Fruit fly (Drosophila melanogaster) whole organism, embryonic: ENCODE measurements around the gene pps.

Source experiments
- Atf3 ChIP-seq: fragments of 200-800 bp; sonication (Bioruptor generic); optimal IDR thresholded peaks from 3 replicates; lab custom pipeline; 2016; ENCODE audit warnings: missing biosample characterization, missing genetic modification characterization
- Awh ChIP-seq: fragments of 200-800 bp; sonication (Bioruptor generic); IDR thresholded peaks from 2 replicates; pipeline ENCODE4, ENCODE4 v1.3.6; 2022; ENCODE audit warnings: missing biosample characterization, missing genetic modification characterization
- B-H2 ChIP-seq: fragments of 200-800 bp; sonication (Bioruptor generic); optimal IDR thresholded peaks from 2 replicates; lab custom pipeline; 2018; ENCODE audit warnings: missing biosample characterization, mild to moderate bottlenecking, missing genetic modification characterization
- CG1024 ChIP-seq: fragments of 200-800 bp; sonication (Bioruptor generic); IDR thresholded peaks from 2 replicates; pipeline ENCODE4 v1.3.6; 2022; ENCODE audit warnings: missing biosample characterization, missing genetic modification characterization
- CG10274 ChIP-seq: fragments of 200-800 bp; sonication (Bioruptor generic); optimal IDR thresholded peaks from 3 replicates; lab custom pipeline; 2017; ENCODE audit warnings: missing biosample characterization, mild to moderate bottlenecking, missing genetic modification characterization
- CG10565 ChIP-seq: fragments of 200-800 bp; sonication (Bioruptor generic); optimal IDR thresholded peaks from 3 replicates; lab custom pipeline; 2016; ENCODE audit warnings: missing biosample characterization, mild to moderate bottlenecking, missing genetic modification characterization
- CG12155 ChIP-seq: fragments of 200-800 bp; sonication (Bioruptor generic); optimal IDR thresholded peaks from 3 replicates; lab custom pipeline; 2016; ENCODE audit warnings: missing biosample characterization, missing genetic modification characterization
- CG12659 ChIP-seq: fragments of 200-800 bp; sonication (Bioruptor generic); optimal IDR thresholded peaks from 3 replicates; lab custom pipeline; 2017; ENCODE audit warnings: mild to moderate bottlenecking, missing biosample characterization, missing genetic modification reagents, missing genetic modification characterization
- CG12942 ChIP-seq: fragments of 200-800 bp; sonication (Bioruptor generic); optimal IDR thresholded peaks from 3 replicates; lab custom pipeline; 2016; ENCODE audit warnings: missing biosample characterization, missing genetic modification characterization
- CG13296 ChIP-seq: fragments of 200-800 bp; sonication (Bioruptor generic); optimal IDR thresholded peaks from 3 replicates; lab custom pipeline; 2018; ENCODE audit warnings: missing biosample characterization, mild to moderate bottlenecking, missing genetic modification characterization
- CG16779 ChIP-seq: fragments of 200-800 bp; sonication (Bioruptor generic); IDR thresholded peaks from 2 replicates; pipeline ENCODE4 v1.3.6; 2022; ENCODE audit warnings: missing biosample characterization, missing genetic modification characterization
- CG16815 ChIP-seq: fragments of 200-800 bp; sonication (Bioruptor generic); optimal IDR thresholded peaks from 3 replicates; lab custom pipeline; 2017; ENCODE audit warnings: missing biosample characterization, mild to moderate bottlenecking, missing genetic modification characterization
- CG17359 ChIP-seq: fragments of 200-800 bp; sonication (Bioruptor generic); optimal IDR thresholded peaks from 3 replicates; lab custom pipeline; 2018; ENCODE audit warnings: missing biosample characterization, mild to moderate bottlenecking, missing genetic modification characterization, moderate library complexity
- CG1792 ChIP-seq: fragments of 200-800 bp; sonication (Bioruptor generic); optimal IDR thresholded peaks from 2 replicates; lab custom pipeline; 2016; ENCODE audit warnings: missing biosample characterization, missing genetic modification characterization
- CG5245 ChIP-seq: fragments of 200-800 bp; sonication (Bioruptor generic); optimal IDR thresholded peaks from 3 replicates; lab custom pipeline; 2016; ENCODE audit warnings: missing biosample characterization, missing genetic modification characterization
- CG8478 ChIP-seq: fragments of >200 bp; optimal IDR thresholded peaks from 2 replicates; lab custom pipeline; 2018
- CG8765 ChIP-seq: fragments of 200-800 bp; sonication (Bioruptor generic); IDR thresholded peaks from 2 replicates; pipeline ENCODE4 v1.3.6; 2022; ENCODE audit warnings: missing biosample characterization, missing genetic modification characterization
- CG9797 ChIP-seq: fragments of 200-800 bp; sonication (Bioruptor generic); optimal IDR thresholded peaks from 3 replicates; lab custom pipeline; 2018; ENCODE audit warnings: missing biosample characterization, mild to moderate bottlenecking, missing genetic modification characterization
- CG9876 ChIP-seq: fragments of 200-800 bp; sonication (Bioruptor generic); optimal IDR thresholded peaks from 2 replicates; lab custom pipeline; 2016; ENCODE audit warnings: missing biosample characterization, missing genetic modification characterization
- CG9932 ChIP-seq: fragments of 200-800 bp; sonication (Bioruptor generic); IDR thresholded peaks from 2 replicates; pipeline ENCODE4 v1.3.6; 2022; ENCODE audit warnings: missing biosample characterization, missing genetic modification characterization
- D ChIP-seq, 2 experiments: fragments of 200-800 bp in 1 of 2; fragments of >200 bp in 1 of 2; sonication (Bioruptor generic) in 1 of 2; optimal IDR thresholded peaks; 2 replicates in 1 of 2; 3 replicates in 1 of 2; lab custom pipeline; 2017; ENCODE audit warnings: mild to moderate bottlenecking in 1 of 2, missing biosample characterization in 1 of 2, missing genetic modification characterization in 1 of 2, missing genetic modification reagents in 1 of 2
- Dip3 ChIP-seq: fragments of 200-800 bp; sonication (Bioruptor generic); optimal IDR thresholded peaks from 3 replicates; lab custom pipeline; 2016; ENCODE audit warnings: missing biosample characterization, missing genetic modification characterization
- Fer3 ChIP-seq: fragments of 200-800 bp; sonication (Bioruptor generic); optimal IDR thresholded peaks from 2 replicates; lab custom pipeline; 2018; ENCODE audit warnings: missing biosample characterization, mild to moderate bottlenecking, missing genetic modification characterization, moderate library complexity
- H15 ChIP-seq: fragments of 200-800 bp; sonication (Bioruptor generic); IDR thresholded peaks from 3 replicates; pipeline ENCODE4 v1.3.6; 2022; ENCODE audit warnings: missing biosample characterization, missing genetic modification characterization
- Hey ChIP-seq: fragments of 200-800 bp; sonication (Bioruptor generic); optimal IDR thresholded peaks from 3 replicates; lab custom pipeline; 2018; ENCODE audit warnings: missing biosample characterization, mild to moderate bottlenecking, missing genetic modification characterization
- Hr39 ChIP-seq: fragments of >200 bp; optimal IDR thresholded peaks from 2 replicates; lab custom pipeline; 2017
- Hr51 ChIP-seq, 2 experiments: fragments of 200-800 bp; sonication (Bioruptor generic); optimal IDR thresholded peaks; 2 replicates in 1 of 2; 3 replicates in 1 of 2; lab custom pipeline; 2016 to 2018; ENCODE audit warnings: missing biosample characterization in 2 of 2, missing genetic modification characterization in 2 of 2, mild to moderate bottlenecking in 1 of 2, moderate library complexity in 1 of 2
- NK7.1 ChIP-seq: fragments of 200-800 bp; sonication (Bioruptor generic); optimal IDR thresholded peaks from 3 replicates; lab custom pipeline; 2016; ENCODE audit warnings: missing biosample characterization, missing genetic modification characterization
- Ptx1 ChIP-seq: fragments of 200-800 bp; sonication (Bioruptor generic); IDR thresholded peaks from 2 replicates; pipeline ENCODE4 v1.3.6; 2022; ENCODE audit warnings: missing biosample characterization, missing genetic modification characterization
- Taf1 ChIP-seq: fragments of 200-800 bp; sonication (Bioruptor generic); IDR thresholded peaks from 2 replicates; pipeline ENCODE4 v1.3.6; 2022; ENCODE audit warnings: missing biosample characterization, missing genetic modification characterization
- aop ChIP-seq: fragments of 200-800 bp; sonication (Bioruptor generic); IDR thresholded peaks from 2 replicates; pipeline ENCODE4 v1.3.6; 2022; ENCODE audit warnings: missing biosample characterization, missing genetic modification characterization
- ash1 ChIP-seq: fragments of 200-800 bp; sonication (Bioruptor generic); optimal IDR thresholded peaks from 2 replicates; lab custom pipeline; 2018; ENCODE audit warnings: missing biosample characterization, mild to moderate bottlenecking, missing genetic modification characterization
- ato ChIP-seq: fragments of 200-800 bp; sonication (Bioruptor generic); IDR thresholded peaks from 2 replicates; pipeline ENCODE4 v1.3.6; 2022; ENCODE audit warnings: missing biosample characterization, missing genetic modification characterization; ENCODE audit not compliant: partially characterized antibody
- bcd ChIP-seq: fragments of 200-800 bp; sonication (Bioruptor generic); optimal IDR thresholded peaks from 2 replicates; lab custom pipeline; 2017; ENCODE audit warnings: missing biosample characterization, mild to moderate bottlenecking, missing genetic modification characterization
- btn ChIP-seq: fragments of 200-800 bp; sonication (Bioruptor generic); optimal IDR thresholded peaks from 2 replicates; lab custom pipeline; 2016; ENCODE audit warnings: missing biosample characterization, missing genetic modification characterization
- cato ChIP-seq: fragments of 200-800 bp; sonication (Bioruptor generic); optimal IDR thresholded peaks from 2 replicates; lab custom pipeline; 2016; ENCODE audit warnings: missing biosample characterization, missing genetic modification characterization, borderline replicate concordance
- danr ChIP-seq: fragments of 200-800 bp; sonication (Bioruptor generic); IDR thresholded peaks from 2 replicates; pipeline ENCODE4 v1.3.6; 2022; ENCODE audit warnings: missing biosample characterization, missing genetic modification characterization
- dmrt11E ChIP-seq: fragments of 200-800 bp; sonication (Bioruptor generic); optimal IDR thresholded peaks from 3 replicates; lab custom pipeline; 2018; ENCODE audit warnings: missing biosample characterization, mild to moderate bottlenecking, missing genetic modification characterization, moderate library complexity
- ems ChIP-seq: fragments of 200-800 bp; sonication (Bioruptor generic); optimal IDR thresholded peaks from 3 replicates; lab custom pipeline; 2016; ENCODE audit warnings: missing biosample characterization, missing genetic modification characterization
- esg ChIP-seq: fragments of 200-800 bp; sonication (Bioruptor generic); conservative IDR thresholded peaks from 2 replicates; pipeline ENCODE4 v1.3.6; 2022; ENCODE audit warnings: missing biosample characterization, missing genetic modification characterization
- ind ChIP-seq: fragments of 200-800 bp; sonication (Bioruptor generic); optimal IDR thresholded peaks from 3 replicates; lab custom pipeline; 2016; ENCODE audit warnings: missing biosample characterization, missing genetic modification characterization
- kah ChIP-seq: fragments of 200-800 bp; sonication (Bioruptor generic); optimal IDR thresholded peaks from 2 replicates; lab custom pipeline; 2018; ENCODE audit warnings: missing biosample characterization, mild to moderate bottlenecking, missing genetic modification characterization
- maf-S ChIP-seq: fragments of 200-800 bp; sonication (Bioruptor generic); optimal IDR thresholded peaks from 2 replicates; lab custom pipeline; 2016; ENCODE audit warnings: missing biosample characterization, missing genetic modification characterization
- nerfin-2 ChIP-seq: fragments of 200-800 bp; sonication (Bioruptor generic); IDR thresholded peaks from 2 replicates; pipeline ENCODE4 v1.3.6; 2022; ENCODE audit warnings: missing biosample characterization, missing genetic modification characterization; ENCODE audit not compliant: partially characterized antibody
- org-1 ChIP-seq: fragments of 200-800 bp; sonication (Bioruptor generic); optimal IDR thresholded peaks from 2 replicates; lab custom pipeline; 2017; ENCODE audit warnings: missing biosample characterization, missing genetic modification characterization
- pnt ChIP-seq: fragments of 200-800 bp; sonication (Bioruptor generic); optimal IDR thresholded peaks from 3 replicates; lab custom pipeline; 2016; ENCODE audit warnings: missing biosample characterization, missing genetic modification characterization
- repo ChIP-seq: fragments of 200-800 bp; sonication (Bioruptor generic); optimal IDR thresholded peaks from 2 replicates; lab custom pipeline; 2016; ENCODE audit warnings: missing biosample characterization, missing genetic modification characterization
- row ChIP-seq: fragments of 200-800 bp; sonication (Bioruptor generic); IDR thresholded peaks from 3 replicates; pipeline ENCODE4 v1.3.6; 2022; ENCODE audit warnings: missing biosample characterization, missing genetic modification characterization
- sens ChIP-seq: fragments of 200-800 bp; sonication (Bioruptor generic); peaks from one replicate; lab custom pipeline; 2016; ENCODE audit warnings: missing biosample characterization, missing genetic modification characterization
- seq ChIP-seq: fragments of 200-800 bp; sonication (Bioruptor generic); IDR thresholded peaks from 2 replicates; pipeline ENCODE4 v1.3.6; 2022; ENCODE audit warnings: missing biosample characterization, missing genetic modification characterization
- tna ChIP-seq: fragments of 200-800 bp; sonication (Bioruptor generic); IDR thresholded peaks from 2 replicates; pipeline ENCODE4 v1.3.6; 2022; ENCODE audit warnings: missing biosample characterization, missing genetic modification characterization; ENCODE audit not compliant: partially characterized antibody
- usp ChIP-seq: fragments of >200 bp; optimal IDR thresholded peaks from 2 replicates; lab custom pipeline; 2017; ENCODE audit warnings: missing biosample characterization, missing genetic modification characterization

The pps gene

dm6 chr3R:12402935-12403334 lies 10.7 kb upstream of the pps start (continued):
- TF ChIP-seq CG10565 (peak; percentile 98), pnt (GFP tag; lab: Kevin White, UChicago) (peak; percentile 87), sens (peak; percentile 99), H15 (GFP tag; lab: Robert Waterston, UW) (peak; percentile 92), repo (peak; percentile 98), CG1792 (GFP tag; lab: Kevin White, UChicago) (peak; percentile 97), CG9876 (peak; percentile 84), CG10274 (peak; percentile 95), CG16815 (GFP tag; lab: Kevin White, UChicago) (peak; percentile 84), CG8765 (peak; percentile 91), CG9932 (GFP tag; lab: Robert Waterston, UW) (no peak; the same call in 1 of the 2 replicates), usp (GFP tag; lab: Kevin White, UChicago) (no peak), esg (peak; percentile 93), ems (GFP tag; lab: Kevin White, UChicago) (peak; percentile 97), Taf1 (GFP tag; lab: Robert Waterston, UW) (peak; percentile 92), CG16779 (GFP tag; lab: Robert Waterston, UW) (peak; percentile 92), CG12659 (peak; percentile 97), ind (GFP tag; lab: Kevin White, UChicago) (peak; percentile 98), Hey (tag; lab: Kevin White, UChicago) (peak; percentile 86), Ptx1 (GFP tag; lab: Robert Waterston, UW) (peak; percentile 94), CG13296 (GFP tag; lab: Kevin White, UChicago) (peak; percentile 99), CG9797 (GFP tag; lab: Kevin White, UChicago) (peak; percentile 41), CG17359 (peak; percentile 98), CG8478 (lab: Kevin White, UChicago) (no peak), kah (GFP tag; lab: Kevin White, UChicago) (peak; percentile 97), maf-S (peak; percentile 94), Atf3 (GFP tag; lab: Kevin White, UChicago) (peak; percentile 92), D (optimal IDR thresholded peaks at IDR 0.05; lab: Kevin White, UChicago) (no peak), D (GFP tag; optimal IDR thresholded peaks at IDR 0.05; lab: Kevin White, UChicago) (peak; percentile 96), B-H2 (GFP tag; lab: Kevin White, UChicago) (peak; percentile 98), ato (GFP tag; lab: Robert Waterston, UW) (no peak), seq (peak; percentile 97), Hr39 (no peak), bcd (GFP tag; lab: Kevin White, UChicago) (peak; percentile 97), CG5245 (GFP tag; lab: Kevin White, UChicago) (peak; percentile 94), ash1 (GFP tag; lab: Kevin White, UChicago) (peak; percentile 85), Hr51 (GFP tag; optimal IDR thresholded peaks at IDR 0.05; lab: Kevin White, UChicago) (peak; percentile 92 to 99), nerfin-2 (GFP tag; lab: Robert Waterston, UW) (no peak), NK7.1 (GFP tag; lab: Kevin White, UChicago) (peak; percentile 95), tna (GFP tag; lab: Robert Waterston, UW) (no peak), dmrt11E (tag; lab: Kevin White, UChicago) (peak; percentile 99), org-1 (peak; percentile 90), Dip3 (GFP tag; lab: Kevin White, UChicago) (peak; percentile 91), Fer3 (peak; percentile 99), btn (GFP tag; lab: Kevin White, UChicago) (peak; percentile 98), aop (peak; percentile 90), cato (GFP tag; lab: Kevin White, UChicago) (peak; percentile 94), CG12942 (GFP tag; lab: Kevin White, UChicago) (peak; percentile 92), CG12155 (peak; percentile 96), CG1024 (GFP tag; lab: Robert Waterston, UW) (peak; percentile 97), danr (GFP tag; lab: Robert Waterston, UW) (peak; percentile 87; the same call in 1 of the 2 replicates), Awh (peak; percentile 98), row (GFP tag; lab: Robert Waterston, UW) (peak; percentile 98)
